Worm (Caenorhabditis elegans) whole organism, L4/young adult: ENCODE measurements around the gene F25D1.3.

ENCODE experiments used
- W03F9.2 ChIP-seq: fragments of 150-350 bp; optimal IDR thresholded peaks from 2 replicates; lab custom pipeline; 2014; ENCODE audit warnings: missing biosample characterization, missing genetic modification characterization
- dao-5 ChIP-seq: sonication (generic microtip); optimal IDR thresholded peaks from 2 replicates; lab custom pipeline; 2016; ENCODE audit warnings: missing genotype, missing genetic modification characterization, moderate library complexity, missing compliant biosample characterization
- him-1 ChIP-seq: sonication (generic microtip); optimal IDR thresholded peaks from 2 replicates; lab custom pipeline; 2016; ENCODE audit warnings: missing genotype, missing genetic modification reagents, missing genetic modification characterization, missing compliant biosample characterization

DNA sequence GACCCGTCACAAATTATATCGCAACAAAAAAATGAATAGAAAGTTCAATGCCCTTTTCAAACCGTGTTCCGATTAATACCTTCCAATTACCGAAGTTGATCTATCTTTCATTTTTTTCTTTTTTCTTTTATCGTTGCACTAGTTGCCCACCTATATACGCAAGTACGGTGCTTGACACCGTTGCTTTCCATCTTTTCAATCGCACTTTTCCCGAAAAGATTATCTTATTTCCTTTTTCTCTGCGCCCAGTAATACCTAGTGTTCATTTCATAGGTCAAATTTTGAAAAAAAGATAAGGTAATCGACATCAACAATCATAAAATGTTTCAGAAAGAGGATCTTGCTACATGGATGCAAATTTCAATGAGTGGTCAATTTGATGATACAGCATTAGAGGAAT is 1.1 kb downstream of the F25D1.3 start:
- TF ChIP-seq him-1 (tag; lab: Kevin White, UChicago) (no peak), W03F9.2 (tag; lab: Kevin White, UChicago) (no peak), dao-5 (tag; lab: Kevin White, UChicago) (no peak)
